Worm (Caenorhabditis elegans) whole organism, L3 larva: Measurements from ENCODE around the gene F36H12.3.
"Not testable (repeated sequence)": the region's sequence is repeated elsewhere in the genome, so short reads cannot be mapped to it uniquely, and the experiment has no call there.

ENCODE experiments used
- ama-1 ChIP-seq: fragments of 150-350 bp; optimal IDR thresholded peaks from 2 replicates; lab custom pipeline; 2018
- elt-1 ChIP-seq: fragments of 150-350 bp; optimal IDR thresholded peaks from 2 replicates; lab custom pipeline; 2014; ENCODE audit warnings: missing biosample characterization, missing genetic modification characterization
- nhr-28 ChIP-seq: fragments of 150-350 bp; optimal IDR thresholded peaks from 2 replicates; lab custom pipeline; 2014; ENCODE audit warnings: missing biosample characterization, missing genetic modification characterization
- nhr-76 ChIP-seq: fragments of 150-350 bp; sonication (generic microtip); optimal IDR thresholded peaks from 5 replicates; lab custom pipeline; 2014; ENCODE audit warnings: missing biosample characterization, missing genetic modification characterization
- ztf-4 ChIP-seq: fragments of 150-350 bp; optimal IDR thresholded peaks from 2 replicates; lab custom pipeline; 2014; ENCODE audit warnings: missing biosample characterization, missing genetic modification characterization

ce11 chrIV:5256731-5257130 lies 15.9 kb upstream of the F36H12.3 start, which contains the start of gene F36H12.9:
- TF ChIP-seq elt-1 (tag; lab: Kevin White, UChicago); ztf-4 (tag; lab: Kevin White, UChicago); nhr-76; nhr-28 (tag; lab: Kevin White, UChicago); ama-1: not testable (repeated sequence)
